Worm (Caenorhabditis elegans) whole organism, L1 larva: Measurements from ENCODE around the gene ZK105.1.

Experiments
- elt-3 ChIP-seq, 6 experiments: fragments of 150-350 bp in 1 of 6; sonication (generic microtip); optimal IDR thresholded peaks; 2 replicates each; lab custom pipeline; 2017 to 2018; ENCODE audit warnings: missing biosample characterization in 6 of 6, missing genetic modification characterization in 6 of 6, inconsistent platforms in 1 of 6
- fkh-10 ChIP-seq: sonication (generic microtip); optimal IDR thresholded peaks from 2 replicates; lab custom pipeline; 2017; ENCODE audit warnings: missing biosample characterization, missing genetic modification reagents, missing genetic modification characterization
- nhr-237 ChIP-seq: fragments of 150-350 bp; optimal IDR thresholded peaks from 2 replicates; lab custom pipeline; 2014; ENCODE audit warnings: missing biosample characterization, missing genetic modification characterization
- nhr-77 ChIP-seq: fragments of 150-350 bp; optimal IDR thresholded peaks from 2 replicates; lab custom pipeline; 2014; ENCODE audit warnings: missing biosample characterization, missing genetic modification characterization
- snpc-4 ChIP-seq: fragments of 150-350 bp; optimal IDR thresholded peaks from 2 replicates; lab custom pipeline; 2014; ENCODE audit warnings: missing biosample characterization, missing genetic modification characterization
- unc-30 ChIP-seq: sonication (generic microtip); optimal IDR thresholded peaks from 2 replicates; lab custom pipeline; 2017; ENCODE audit warnings: missing biosample characterization, missing genetic modification characterization

DNA sequence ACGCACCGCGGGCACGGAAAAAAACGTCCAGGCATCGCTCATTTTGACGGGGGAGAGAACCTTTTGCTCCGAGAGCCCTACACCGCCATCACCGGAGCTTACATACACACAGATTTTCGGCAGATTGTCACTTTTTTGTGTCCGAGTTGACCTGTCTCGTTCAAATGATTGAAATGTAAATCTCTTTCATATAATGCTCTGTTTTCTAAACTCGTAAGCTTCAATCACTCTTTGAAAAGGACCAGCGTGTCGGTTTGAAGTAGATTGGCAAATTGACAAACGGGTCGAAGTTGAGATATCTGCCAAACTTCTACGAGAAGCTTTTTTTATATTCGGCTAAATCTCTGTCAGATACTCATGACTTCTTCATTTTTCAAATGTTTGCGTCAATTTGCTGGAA is 33.3 kb downstream of the ZK105.1 start:
- no peak for TF ChIP-seq snpc-4 (tag; lab: Kevin White, UChicago)
- TF ChIP-seq unc-30 (tag; lab: Kevin White, UChicago): no peak
- TF ChIP-seq nhr-237 (tag; lab: Kevin White, UChicago): no peak
- no peak for TF ChIP-seq fkh-10 (GFP tag; lab: Kevin White, UChicago)
- no peak for TF ChIP-seq elt-3 (tag; optimal IDR thresholded peaks at IDR 0.05; lab: Kevin White, UChicago)
- no peak for TF ChIP-seq nhr-77 (tag; lab: Kevin White, UChicago)
